Fruit fly (Drosophila melanogaster) whole organism, embryonic: ENCODE data around the gene CG42536.
A peak's percentile ranks its signal among the peaks of the same experiment; 100 is the strongest.

Experiments used
- Atf3 ChIP-seq: fragments of 200-800 bp; sonication (Bioruptor generic); optimal IDR thresholded peaks from 3 replicates; lab custom pipeline; 2016; ENCODE audit warnings: missing biosample characterization, missing genetic modification characterization
- CG11247 ChIP-seq: fragments of 200-800 bp; sonication (Bioruptor generic); IDR thresholded peaks from 2 replicates; pipeline ENCODE4 v1.3.6; 2022; ENCODE audit warnings: missing biosample characterization, missing genetic modification characterization
- CG11560 ChIP-seq: fragments of 200-800 bp; sonication (Bioruptor generic); IDR thresholded peaks from 3 replicates; pipeline ENCODE4 v1.3.6; 2022; ENCODE audit warnings: missing biosample characterization, missing genetic modification characterization
- CG12155 ChIP-seq: fragments of 200-800 bp; sonication (Bioruptor generic); optimal IDR thresholded peaks from 3 replicates; lab custom pipeline; 2016; ENCODE audit warnings: missing biosample characterization, missing genetic modification characterization
- CG12299 ChIP-seq: fragments of 200-800 bp; sonication (Bioruptor generic); optimal IDR thresholded peaks from 2 replicates; lab custom pipeline; 2018; ENCODE audit warnings: missing biosample characterization, mild to moderate bottlenecking, missing genetic modification characterization
- CG12391 ChIP-seq: fragments of 200-800 bp; sonication (Bioruptor generic); optimal IDR thresholded peaks from 3 replicates; lab custom pipeline; 2018; ENCODE audit warnings: missing biosample characterization, mild to moderate bottlenecking, missing genetic modification characterization, moderate library complexity
- CG12744 ChIP-seq: fragments of 200-800 bp; sonication (Bioruptor generic); optimal IDR thresholded peaks from 2 replicates; lab custom pipeline; 2016; ENCODE audit warnings: missing biosample characterization, missing genetic modification characterization
- CG13123 ChIP-seq: fragments of 200-800 bp; sonication (Bioruptor generic); optimal IDR thresholded peaks from 2 replicates; lab custom pipeline; 2016; ENCODE audit warnings: missing biosample characterization, missing genetic modification characterization
- CG17802 ChIP-seq: fragments of 200-800 bp; sonication (Bioruptor generic); optimal IDR thresholded peaks from 2 replicates; lab custom pipeline; 2018; ENCODE audit warnings: missing biosample characterization, mild to moderate bottlenecking, missing genetic modification characterization, moderate library complexity
- CG18262 ChIP-seq: fragments of 200-800 bp; optimal IDR thresholded peaks from 3 replicates; lab custom pipeline; 2019; ENCODE audit warnings: missing biosample characterization, mild to moderate bottlenecking, missing genetic modification characterization, moderate library complexity
- CG2120 ChIP-seq: fragments of 200-800 bp; sonication (Bioruptor generic); optimal IDR thresholded peaks from 3 replicates; lab custom pipeline; 2016; ENCODE audit warnings: missing biosample characterization, missing genetic modification characterization
- CG2202 ChIP-seq: fragments of 200-800 bp; sonication (Bioruptor generic); optimal IDR thresholded peaks from 2 replicates; lab custom pipeline; 2018; ENCODE audit warnings: missing biosample characterization, mild to moderate bottlenecking, missing genetic modification characterization
- CG34224 ChIP-seq: fragments of 200-800 bp; sonication (Bioruptor generic); IDR thresholded peaks from 3 replicates; pipeline ENCODE4 v1.3.6; 2022; ENCODE audit warnings: missing biosample characterization, missing genetic modification characterization; ENCODE audit not compliant: partially characterized antibody
- CG4707 ChIP-seq: fragments of 200-800 bp; sonication (Bioruptor generic); optimal IDR thresholded peaks from 2 replicates; lab custom pipeline; 2018; ENCODE audit warnings: missing biosample characterization, mild to moderate bottlenecking, missing genetic modification characterization, moderate library complexity
- CG5245 ChIP-seq: fragments of 200-800 bp; sonication (Bioruptor generic); optimal IDR thresholded peaks from 3 replicates; lab custom pipeline; 2016; ENCODE audit warnings: missing biosample characterization, missing genetic modification characterization
- CG6654 ChIP-seq: fragments of 200-800 bp; sonication (Bioruptor generic); optimal IDR thresholded peaks from 2 replicates; lab custom pipeline; 2017; ENCODE audit warnings: missing biosample characterization, mild to moderate bottlenecking, missing genetic modification characterization
- CG6765 ChIP-seq: fragments of 200-800 bp; sonication (Bioruptor generic); optimal IDR thresholded peaks from 3 replicates; lab custom pipeline; 2017; ENCODE audit warnings: missing biosample characterization, mild to moderate bottlenecking, missing genetic modification characterization
- CG6791 ChIP-seq: fragments of 200-800 bp; sonication (Bioruptor generic); IDR thresholded peaks from 3 replicates; pipeline ENCODE4 v1.3.6; 2022; ENCODE audit warnings: missing biosample characterization, missing genetic modification characterization; ENCODE audit not compliant: partially characterized antibody
- CG7372 ChIP-seq: fragments of 200-800 bp; sonication (Bioruptor generic); IDR thresholded peaks from 2 replicates; pipeline ENCODE4 v1.3.6; 2022; ENCODE audit warnings: missing biosample characterization, missing genetic modification characterization
- CG7963 ChIP-seq: fragments of 200-800 bp; sonication (Bioruptor generic); IDR thresholded peaks from 3 replicates; pipeline ENCODE4 v1.3.6; 2022; ENCODE audit warnings: missing biosample characterization, missing genetic modification characterization; ENCODE audit not compliant: partially characterized antibody
- CG8765 ChIP-seq: fragments of 200-800 bp; sonication (Bioruptor generic); IDR thresholded peaks from 2 replicates; pipeline ENCODE4 v1.3.6; 2022; ENCODE audit warnings: missing biosample characterization, missing genetic modification characterization
- CG9727 ChIP-seq: fragments of 200-800 bp; sonication (Bioruptor generic); optimal IDR thresholded peaks from 3 replicates; lab custom pipeline; 2017; ENCODE audit warnings: missing biosample characterization, mild to moderate bottlenecking, missing genetic modification characterization
- Fer3 ChIP-seq: fragments of 200-800 bp; sonication (Bioruptor generic); optimal IDR thresholded peaks from 2 replicates; lab custom pipeline; 2018; ENCODE audit warnings: missing biosample characterization, mild to moderate bottlenecking, missing genetic modification characterization, moderate library complexity
- HLHmδ ChIP-seq: fragments of 200-800 bp; sonication (Bioruptor generic); optimal IDR thresholded peaks from 2 replicates; lab custom pipeline; 2018; ENCODE audit warnings: missing biosample characterization, mild to moderate bottlenecking, missing genetic modification characterization, moderate library complexity
- Hey ChIP-seq: fragments of 200-800 bp; sonication (Bioruptor generic); optimal IDR thresholded peaks from 3 replicates; lab custom pipeline; 2018; ENCODE audit warnings: missing biosample characterization, mild to moderate bottlenecking, missing genetic modification characterization
- Jarid2 ChIP-seq: fragments of 200-800 bp; sonication (Bioruptor generic); optimal IDR thresholded peaks from 3 replicates; lab custom pipeline; 2017; ENCODE audit warnings: mild to moderate bottlenecking, missing biosample characterization, missing genetic modification reagents, missing genetic modification characterization
- Kr ChIP-seq: fragments of 200-800 bp; sonication (Bioruptor generic); optimal IDR thresholded peaks from 2 replicates; lab custom pipeline; 2017; ENCODE audit warnings: missing biosample characterization, mild to moderate bottlenecking, missing genetic modification characterization
- Lim3 ChIP-seq: fragments of 200-800 bp; sonication (Bioruptor generic); IDR thresholded peaks from 2 replicates; pipeline ENCODE4 v1.3.6; 2022; ENCODE audit warnings: missing biosample characterization, missing genetic modification characterization
- Lpt ChIP-seq: fragments of >200 bp; optimal IDR thresholded peaks from 2 replicates; lab custom pipeline; 2018; ENCODE audit warnings: missing biosample characterization, missing genetic modification characterization
- MBD-R2 ChIP-seq: fragments of 200-800 bp; sonication (Bioruptor generic); IDR thresholded peaks from 2 replicates; pipeline ENCODE4 v1.3.6; 2022; ENCODE audit warnings: missing biosample characterization, missing genetic modification characterization
- Mrtf ChIP-seq: fragments of 200-800 bp; sonication (Bioruptor generic); IDR thresholded peaks from 3 replicates; pipeline ENCODE4 v1.3.6; 2022; ENCODE audit warnings: missing biosample characterization, missing genetic modification characterization
- Nf-YA ChIP-seq: fragments of 200-800 bp; sonication (Bioruptor generic); IDR thresholded peaks from 2 replicates; pipeline ENCODE4 v1.3.6; 2022; ENCODE audit warnings: missing biosample characterization, missing genetic modification characterization
- PHDP ChIP-seq: fragments of 200-800 bp; sonication (Bioruptor generic); optimal IDR thresholded peaks from 3 replicates; lab custom pipeline; 2018; ENCODE audit warnings: missing biosample characterization, mild to moderate bottlenecking, missing genetic modification characterization, moderate library complexity
- Sox100B ChIP-seq: fragments of 200-800 bp; sonication (Bioruptor generic); optimal IDR thresholded peaks from 3 replicates; lab custom pipeline; 2018; ENCODE audit warnings: missing biosample characterization, mild to moderate bottlenecking, missing genetic modification characterization
- Ssrp ChIP-seq: fragments of 200-800 bp; sonication (Bioruptor generic); optimal IDR thresholded peaks from 2 replicates; lab custom pipeline; 2018; ENCODE audit warnings: missing biosample characterization, mild to moderate bottlenecking, missing genetic modification characterization, moderate library complexity
- Taf1 ChIP-seq: fragments of 200-800 bp; sonication (Bioruptor generic); IDR thresholded peaks from 2 replicates; pipeline ENCODE4 v1.3.6; 2022; ENCODE audit warnings: missing biosample characterization, missing genetic modification characterization
- ap ChIP-seq: fragments of 200-800 bp; sonication (Bioruptor generic); IDR thresholded peaks from 2 replicates; pipeline ENCODE4 v1.3.6; 2022; ENCODE audit warnings: missing biosample characterization, missing genetic modification characterization
- ase ChIP-seq: fragments of 200-800 bp; sonication (Bioruptor generic); IDR thresholded peaks from 3 replicates; pipeline ENCODE4 v1.3.6; 2022; ENCODE audit warnings: missing biosample characterization, missing genetic modification characterization
- bigmax ChIP-seq: fragments of 200-800 bp; sonication (Bioruptor generic); optimal IDR thresholded peaks from 2 replicates; lab custom pipeline; 2018; ENCODE audit warnings: missing biosample characterization, mild to moderate bottlenecking, missing genetic modification characterization
- bowl ChIP-seq: fragments of 200-800 bp; sonication (Bioruptor generic); IDR thresholded peaks from 2 replicates; pipeline ENCODE4 v1.3.6; 2022; ENCODE audit warnings: missing biosample characterization, missing genetic modification characterization
- cg ChIP-seq: fragments of 200-800 bp; sonication (Bioruptor generic); optimal IDR thresholded peaks from 3 replicates; lab custom pipeline; 2019; ENCODE audit warnings: missing biosample characterization, mild to moderate bottlenecking, missing genetic modification characterization, moderate library complexity
- chif ChIP-seq, 2 experiments: fragments of 200-800 bp; sonication (Bioruptor generic); optimal IDR thresholded peaks; 3 replicates each; lab custom pipeline; 2016; ENCODE audit warnings: missing biosample characterization in 2 of 2, missing genetic modification characterization in 2 of 2
- dimm ChIP-seq: fragments of 200-800 bp; sonication (Bioruptor generic); IDR thresholded peaks from 2 replicates; pipeline ENCODE4 v1.3.6; 2022; ENCODE audit warnings: missing biosample characterization, missing genetic modification characterization
- jumu ChIP-seq: fragments of 200-800 bp; sonication (Bioruptor generic); optimal IDR thresholded peaks from 3 replicates; lab custom pipeline; 2016; ENCODE audit warnings: missing biosample characterization, missing genetic modification characterization
- pfk ChIP-seq: fragments of 200-800 bp; sonication (Bioruptor generic); optimal IDR thresholded peaks from 2 replicates; lab custom pipeline; 2018; ENCODE audit warnings: missing biosample characterization, mild to moderate bottlenecking, missing genetic modification characterization, moderate library complexity
- prd ChIP-seq, 3 experiments: fragments of >200 bp in 2 of 3; fragments of 200-800 bp in 1 of 3; sonication (Bioruptor generic) in 1 of 3; optimal IDR thresholded peaks in 2 of 3; IDR thresholded peaks in 1 of 3; 2 replicates in 2 of 3; 3 replicates in 1 of 3; pipeline versions ENCODE4 v1.3.6 to Lab custom; 2017 to 2022; ENCODE audit warnings: missing biosample characterization in 1 of 3, missing genetic modification characterization in 1 of 3
- seq ChIP-seq: fragments of 200-800 bp; sonication (Bioruptor generic); IDR thresholded peaks from 2 replicates; pipeline ENCODE4 v1.3.6; 2022; ENCODE audit warnings: missing biosample characterization, missing genetic modification characterization
- tap ChIP-seq: fragments of 200-800 bp; optimal IDR thresholded peaks from 3 replicates; lab custom pipeline; 2019; ENCODE audit warnings: missing biosample characterization, mild to moderate bottlenecking, missing genetic modification characterization, moderate library complexity
- trh ChIP-seq: fragments of 200-800 bp; sonication (Bioruptor generic); optimal IDR thresholded peaks from 2 replicates; lab custom pipeline; 2016; ENCODE audit warnings: missing biosample characterization, missing genetic modification characterization

CG42536 gene

DNA sequence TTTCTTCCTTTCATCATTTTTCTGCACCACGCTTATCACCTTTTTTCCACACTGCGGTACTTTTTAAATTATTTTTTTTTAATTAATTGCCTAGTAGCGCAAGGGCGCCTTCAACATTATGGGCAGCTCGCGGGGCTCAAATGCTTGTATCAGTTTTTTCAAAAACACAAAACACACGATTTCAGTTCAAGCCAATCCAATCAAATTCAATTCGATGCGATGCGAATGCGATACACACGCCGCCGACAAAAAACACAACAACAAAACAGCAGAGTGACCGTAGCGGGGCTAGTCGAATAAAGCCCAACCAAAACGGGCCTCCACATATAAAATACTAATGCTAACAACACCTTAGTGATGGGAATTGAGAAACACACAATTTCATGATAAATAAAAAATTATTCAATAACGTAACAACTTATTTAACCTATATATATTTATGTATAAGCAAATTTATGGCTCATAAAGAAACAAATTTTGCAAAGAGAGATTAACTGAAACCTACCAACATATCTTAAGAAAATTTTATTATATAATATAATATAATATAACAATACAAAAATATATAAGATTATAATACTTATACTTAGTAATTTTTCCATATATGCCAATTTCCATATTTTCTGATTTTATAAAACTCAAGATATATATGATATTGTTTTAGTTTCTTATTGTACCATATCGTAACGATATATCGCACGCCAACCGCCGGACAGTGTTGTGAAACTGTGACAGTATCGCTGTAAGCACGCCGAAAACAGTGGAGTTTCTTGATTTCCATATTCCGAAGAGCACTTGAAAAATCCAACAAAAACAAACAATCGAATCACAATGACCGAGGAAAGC lies 31.1 kb upstream of the CG42536 start, which contains the start of the genes CG32066 and CG8003 (continued):
- TF ChIP-seq CG12155 (GFP tag; lab: Kevin White, UChicago): no peak
- TF ChIP-seq Mrtf (GFP tag; lab: Robert Waterston, UW): no peak
- TF ChIP-seq CG4707 (GFP tag; lab: Kevin White, UChicago): peak; percentile 53
- TF ChIP-seq prd (optimal IDR thresholded peaks at IDR 0.05; lab: Kevin White, UChicago): no peak
- TF ChIP-seq prd (GFP tag; IDR thresholded peaks at IDR 0.05; lab: Robert Waterston, UW): no peak; the same call in 2 of the 3 replicates
- peak; percentile 20 for TF ChIP-seq Fer3 (tag; lab: Kevin White, UChicago)
- no peak for TF ChIP-seq CG13123 (GFP tag; lab: Kevin White, UChicago)
- TF ChIP-seq seq (GFP tag; lab: Robert Waterston, UW): no peak
- no peak for TF ChIP-seq Lim3 (GFP tag; lab: Robert Waterston, UW)
- peak; percentile 55 for TF ChIP-seq CG18262 (tag; lab: Kevin White, UChicago)
- TF ChIP-seq CG12744: no peak
- no peak for TF ChIP-seq CG5245
- TF ChIP-seq cg: peak; percentile 34
- no peak for TF ChIP-seq Nf-YA (GFP tag; lab: Robert Waterston, UW)
- TF ChIP-seq MBD-R2 (GFP tag; lab: Robert Waterston, UW): peak; percentile 61
- peak; percentile 39; the same call in 1 of the 3 replicates for TF ChIP-seq ase (GFP tag; lab: Robert Waterston, UW)
- no peak for TF ChIP-seq CG8765
- no peak; the same call in 2 of the 3 replicates for TF ChIP-seq CG6791 (GFP tag; lab: Robert Waterston, UW)
- TF ChIP-seq PHDP (tag; lab: Kevin White, UChicago): peak; percentile 12
- TF ChIP-seq CG12299 (tag; lab: Kevin White, UChicago): peak; percentile 45
- no peak for TF ChIP-seq trh (GFP tag; lab: Kevin White, UChicago)
- no peak for TF ChIP-seq Sox100B
- TF ChIP-seq CG17802 (tag; lab: Kevin White, UChicago): no peak
- peak; percentile 47; the same call in 1 of the 2 replicates for TF ChIP-seq bowl (GFP tag; lab: Robert Waterston, UW)
- TF ChIP-seq Lpt: no peak
- no peak for TF ChIP-seq Kr (GFP tag; lab: Kevin White, UChicago)
- TF ChIP-seq CG34224 (GFP tag; lab: Robert Waterston, UW): peak; percentile 91
- peak; percentile 50 for TF ChIP-seq CG6765
- TF ChIP-seq Hey (tag; lab: Kevin White, UChicago): no peak
- no peak for TF ChIP-seq CG7372 (GFP tag; lab: Robert Waterston, UW)
- peak; percentile 96 for TF ChIP-seq Jarid2 (GFP tag; lab: Kevin White, UChicago)
- no peak for TF ChIP-seq CG2202 (tag; lab: Kevin White, UChicago)
- peak; percentile 85 for TF ChIP-seq CG7963 (GFP tag; lab: Robert Waterston, UW)
- TF ChIP-seq Taf1 (GFP tag; lab: Robert Waterston, UW): no peak
- TF ChIP-seq CG12391 (tag; lab: Kevin White, UChicago): peak; percentile 77
- TF ChIP-seq pfk (GFP tag; lab: Kevin White, UChicago): no peak
- TF ChIP-seq CG6654: no peak
- no peak for TF ChIP-seq Atf3
- TF ChIP-seq CG11560 (tag; lab: Robert Waterston, UW): no peak
- peak; percentile 40 for TF ChIP-seq CG9727 (GFP tag; lab: Kevin White, UChicago)
- no peak for TF ChIP-seq chif (GFP tag; optimal IDR thresholded peaks at IDR 0.05; lab: Kevin White, UChicago)
- peak; percentile 76 for TF ChIP-seq HLHmδ (GFP tag; lab: Kevin White, UChicago)
- no peak for TF ChIP-seq ap (GFP tag; lab: Robert Waterston, UW)
- TF ChIP-seq CG2120 (GFP tag; lab: Kevin White, UChicago): peak; percentile 37
- TF ChIP-seq bigmax (GFP tag; lab: Kevin White, UChicago): no peak
- 0 out of 2 replicates have a peak, but pooled peaks have one; percentile 10 for TF ChIP-seq dimm (GFP tag; lab: Robert Waterston, UW)
- peak; percentile 22 for TF ChIP-seq Ssrp (tag; lab: Kevin White, UChicago)
- TF ChIP-seq CG11247 (GFP tag; lab: Robert Waterston, UW): no peak
- TF ChIP-seq tap (tag; lab: Kevin White, UChicago): no peak
- TF ChIP-seq jumu (GFP tag; lab: Kevin White, UChicago): no peak
